Worm (Caenorhabditis elegans) whole organism, L2 larva: Measurements from ENCODE around the gene cmd-1.

Experiments used
- C34F6.9 ChIP-seq: fragments of 150-350 bp; optimal IDR thresholded peaks from 2 replicates; lab custom pipeline; 2014; ENCODE audit warnings: missing biosample characterization, missing genetic modification characterization
- F13H6.1 ChIP-seq: sonication (generic microtip); optimal IDR thresholded peaks from 2 replicates; lab custom pipeline; 2016; ENCODE audit warnings: missing genetic modification characterization, missing compliant biosample characterization
- aly-2 ChIP-seq: fragments of 150-350 bp; optimal IDR thresholded peaks from 2 replicates; lab custom pipeline; 2014; ENCODE audit warnings: missing biosample characterization, missing genetic modification characterization
- ama-1 ChIP-seq: fragments of 150-350 bp; optimal IDR thresholded peaks from 2 replicates; lab custom pipeline; 2018; ENCODE audit warnings: inconsistent platforms
- blmp-1 ChIP-seq: sonication (generic microtip); optimal IDR thresholded peaks from 2 replicates; lab custom pipeline; 2017; ENCODE audit warnings: missing genetic modification characterization, mild to moderate bottlenecking, missing compliant biosample characterization, antibody characterized with exemption, moderate library complexity; ENCODE audit not compliant: insufficient read depth
- ceh-82 ChIP-seq: fragments of 150-350 bp; optimal IDR thresholded peaks from 2 replicates; lab custom pipeline; 2014; ENCODE audit warnings: missing biosample characterization, missing genetic modification characterization
- crh-2 ChIP-seq: sonication (generic microtip); optimal IDR thresholded peaks from 2 replicates; lab custom pipeline; 2017; ENCODE audit warnings: missing biosample characterization, missing genetic modification characterization
- dmd-4 ChIP-seq: sonication (generic microtip); optimal IDR thresholded peaks from 2 replicates; lab custom pipeline; 2017; ENCODE audit warnings: missing biosample characterization, missing genetic modification characterization
- egl-27 ChIP-seq: sonication (generic microtip); optimal IDR thresholded peaks from 3 replicates; lab custom pipeline; 2017; ENCODE audit warnings: missing biosample characterization, missing genetic modification reagents, missing genetic modification characterization
- elt-1 ChIP-seq: fragments of 150-350 bp; optimal IDR thresholded peaks from 2 replicates; lab custom pipeline; 2014; ENCODE audit warnings: missing biosample characterization, missing genetic modification characterization
- elt-3 ChIP-seq: sonication (generic microtip); optimal IDR thresholded peaks from 2 replicates; lab custom pipeline; 2017; ENCODE audit warnings: missing biosample characterization, missing genetic modification characterization
- fos-1 ChIP-seq: fragments of 150-350 bp; optimal IDR thresholded peaks from 2 replicates; lab custom pipeline; 2014; ENCODE audit warnings: missing biosample characterization, missing genetic modification characterization
- gmeb-1 ChIP-seq: fragments of 150-350 bp; optimal IDR thresholded peaks from 2 replicates; lab custom pipeline; 2014; ENCODE audit warnings: missing biosample characterization, missing genetic modification characterization
- lin-13 ChIP-seq: fragments of 150-350 bp; optimal IDR thresholded peaks from 2 replicates; lab custom pipeline; 2014; ENCODE audit warnings: missing biosample characterization, missing genetic modification reagents, missing genetic modification characterization
- lsy-2 ChIP-seq, 2 experiments: fragments of 150-350 bp in 1 of 2; sonication (generic microtip) in 1 of 2; optimal IDR thresholded peaks; 2 replicates each; lab custom pipeline; 2014 to 2017; ENCODE audit warnings: missing biosample characterization in 2 of 2, missing genetic modification characterization in 2 of 2
- mab-5 ChIP-seq: fragments of 150-350 bp; optimal IDR thresholded peaks from 2 replicates; lab custom pipeline; 2014; ENCODE audit warnings: missing biosample characterization, missing genetic modification characterization
- mbf-1 ChIP-seq: sonication (generic microtip); optimal IDR thresholded peaks from 2 replicates; lab custom pipeline; 2017; ENCODE audit warnings: missing biosample characterization, missing genetic modification characterization
- nhr-10 ChIP-seq: sonication (generic microtip); optimal IDR thresholded peaks from 2 replicates; lab custom pipeline; 2017; ENCODE audit warnings: missing biosample characterization, missing genetic modification characterization
- nhr-11 ChIP-seq: fragments of 150-350 bp; optimal IDR thresholded peaks from 2 replicates; lab custom pipeline; 2014; ENCODE audit warnings: missing biosample characterization, missing genetic modification characterization
- nhr-23 ChIP-seq: fragments of 150-350 bp; optimal IDR thresholded peaks from 2 replicates; lab custom pipeline; 2014; ENCODE audit warnings: missing biosample characterization, missing genetic modification reagents, missing genetic modification characterization
- nhr-237 ChIP-seq: fragments of 150-350 bp; optimal IDR thresholded peaks from 2 replicates; lab custom pipeline; 2014; ENCODE audit warnings: missing biosample characterization, missing genetic modification characterization
- nhr-25 ChIP-seq: fragments of 150-350 bp; sonication (generic microtip); optimal IDR thresholded peaks from 3 replicates; lab custom pipeline; 2014; ENCODE audit warnings: missing biosample characterization, missing genetic modification characterization
- nhr-6 ChIP-seq: fragments of 150-350 bp; optimal IDR thresholded peaks from 2 replicates; lab custom pipeline; 2014; ENCODE audit warnings: missing biosample characterization, missing genetic modification characterization
- nhr-77 ChIP-seq: fragments of 150-350 bp; optimal IDR thresholded peaks from 2 replicates; lab custom pipeline; 2014; ENCODE audit warnings: missing biosample characterization, missing genetic modification characterization
- peb-1 ChIP-seq: fragments of 150-350 bp; optimal IDR thresholded peaks from 2 replicates; lab custom pipeline; 2014; ENCODE audit warnings: missing biosample characterization, missing genetic modification characterization
- sem-4 ChIP-seq: fragments of 150-350 bp; optimal IDR thresholded peaks from 2 replicates; lab custom pipeline; 2014; ENCODE audit warnings: missing biosample characterization, missing genetic modification reagents, missing genetic modification characterization
- skn-1 ChIP-seq: sonication (generic microtip); optimal IDR thresholded peaks from 2 replicates; lab custom pipeline; 2017; ENCODE audit warnings: missing biosample characterization, missing genetic modification characterization
- sma-3 ChIP-seq: sonication (generic microtip); optimal IDR thresholded peaks from 2 replicates; lab custom pipeline; 2016; ENCODE audit warnings: missing genetic modification reagents, missing genetic modification characterization, missing compliant biosample characterization
- sma-9 ChIP-seq, 2 experiments: fragments of 150-350 bp in 1 of 2; sonication (generic microtip) in 1 of 2; optimal IDR thresholded peaks; 2 replicates each; lab custom pipeline; 2014 to 2016; ENCODE audit warnings: missing genetic modification characterization in 2 of 2, mild to moderate bottlenecking in 1 of 2, missing biosample characterization in 1 of 2, missing compliant biosample characterization in 1 of 2, missing genetic modification reagents in 1 of 2, moderate library complexity in 1 of 2
- unc-55 ChIP-seq: fragments of 150-350 bp; sonication (generic microtip); optimal IDR thresholded peaks from 3 replicates; lab custom pipeline; 2014; ENCODE audit warnings: missing biosample characterization, missing genetic modification reagents, missing genetic modification characterization
- ztf-1 ChIP-seq: fragments of 200-800 bp; sonication (Bioruptor generic); conservative IDR thresholded peaks from 2 replicates; pipeline ENCODE4 v1.3.6; 2022; ENCODE audit warnings: missing genetic modification characterization, missing compliant biosample characterization

Gene cmd-1

ce11 chrV:1199219-1199889 lies 43.3 kb downstream of the cmd-1 start, which contains the start of gene Y50D4A.6:
Gene Y50D4A.6 (minus strand): TSS chrV:1199269.
- TF ChIP-seq mbf-1 (no peak), nhr-6 (no peak), elt-3 (no peak), sma-3 (GFP tag; lab: Kevin White, UChicago) (no peak), nhr-25 (tag; lab: Kevin White, UChicago) (no peak), sem-4 (tag; lab: Kevin White, UChicago) (no peak)

ce11 chrV:1201717-1202116 lies 45.6 kb downstream of the cmd-1 start:
- TF ChIP-seq unc-55 (GFP tag; lab: Kevin White, UChicago) (peak; percentile 52), nhr-77 (no peak)
- TF ChIP-seq, all 48 proteins: peak for 1

- TF ChIP-seq gmeb-1 (tag; lab: Kevin White, UChicago) (peak; percentile 54), C34F6.9 (peak; percentile 38), dmd-4 (no peak), lsy-2 (tag; optimal IDR thresholded peaks at IDR 0.05; lab: Kevin White, UChicago) (peak in 1 of 2 experiments; percentile 26), nhr-10 (tag; lab: Kevin White, UChicago) (no peak), ama-1 (lab: Kevin White, UChicago) (no peak), nhr-77 (no peak), unc-55 (GFP tag; lab: Kevin White, UChicago) (peak; percentile 2), mab-5 (no peak), sma-3 (GFP tag; lab: Kevin White, UChicago) (peak; percentile 26)
Measured at ce11 chrV:1206971-1207370, 50.9 kb downstream of the cmd-1 start, which contains the start of gene Y50D4A.5. Gene Y50D4A.5 (plus strand): TSS chrV:1207307.

ce11 chrV:1207589-1207988 lies 51.5 kb downstream of the cmd-1 start, which contains the start of gene Y50D4A.1:
Gene Y50D4A.1 (plus strand): TSS chrV:1207889.
- TF ChIP-seq fos-1 (tag; lab: Kevin White, UChicago): no peak
- no peak for TF ChIP-seq skn-1
- no peak for TF ChIP-seq F13H6.1 (tag; lab: Kevin White, UChicago)
- no peak for TF ChIP-seq ztf-1 (GFP tag; lab: Robert Waterston, UW)
- no peak for TF ChIP-seq ceh-82 (tag; lab: Kevin White, UChicago)
- TF ChIP-seq sma-9 (GFP tag; optimal IDR thresholded peaks at IDR 0.05; lab: Kevin White, UChicago): no peak
- TF ChIP-seq sma-9 (tag; optimal IDR thresholded peaks at IDR 0.05; lab: Kevin White, UChicago): no peak
- no peak for TF ChIP-seq peb-1
- no peak for TF ChIP-seq crh-2 (tag; lab: Kevin White, UChicago)
- TF ChIP-seq elt-1 (tag; lab: Kevin White, UChicago): no peak
- no peak for TF ChIP-seq lsy-2 (tag; optimal IDR thresholded peaks at IDR 0.05; lab: Kevin White, UChicago)
- no peak for TF ChIP-seq nhr-11 (tag; lab: Kevin White, UChicago)
- TF ChIP-seq nhr-23 (tag; lab: Kevin White, UChicago): no peak
- TF ChIP-seq lin-13: no peak
- no peak for TF ChIP-seq nhr-237
- no peak for TF ChIP-seq blmp-1 (tag; lab: Kevin White, UChicago)
- no peak for TF ChIP-seq egl-27 (tag; lab: Kevin White, UChicago)
- TF ChIP-seq nhr-77: no peak
- no peak for TF ChIP-seq aly-2
- no peak for TF ChIP-seq elt-3
